Fruit fly (Drosophila melanogaster): Measurements from ENCODE around the gene Zmynd10.

Gene Zmynd10

dm6 chr3L:12994835-12995234 is 31.4 kb downstream of the Zmynd10 start, which contains the start of gene CG11262 (continued):
- TF ChIP-seq Dek (tag; optimal IDR thresholded peaks at IDR 0.05): no peak
- TF ChIP-seq CG1529 (GFP tag; optimal IDR thresholded peaks at IDR 0.05): no peak
- TF ChIP-seq CG11504 (tag; optimal IDR thresholded peaks at IDR 0.05): no peak
- TF ChIP-seq Mes4 (GFP tag; optimal IDR thresholded peaks at IDR 0.05): no peak
- no peak for TF ChIP-seq pb (GFP tag; optimal IDR thresholded peaks at IDR 0.05)
